Worm (Caenorhabditis elegans) whole organism, mixed stage, embryonic: ENCODE data around the gene Y57A10C.10.

ENCODE experiments used
- blmp-1 ChIP-seq: fragments of 150-350 bp; optimal IDR thresholded peaks from 2 replicates; lab custom pipeline; 2014; ENCODE audit warnings: missing biosample characterization, missing genetic modification characterization
- ceh-83 ChIP-seq: fragments of 200-800 bp; sonication (Bioruptor generic); optimal IDR thresholded peaks from 2 replicates; lab custom pipeline; 2018; ENCODE audit warnings: mild to moderate bottlenecking, missing genetic modification characterization, missing compliant biosample characterization
- elt-1 ChIP-seq: sonication (generic microtip); optimal IDR thresholded peaks from 2 replicates; lab custom pipeline; 2017; ENCODE audit warnings: missing genetic modification characterization, mild to moderate bottlenecking, missing compliant biosample characterization, antibody characterized with exemption, moderate library complexity, borderline replicate concordance; ENCODE audit not compliant: insufficient read depth
- mab-5 ChIP-seq: fragments of 150-350 bp; optimal IDR thresholded peaks from 2 replicates; lab custom pipeline; 2014; ENCODE audit warnings: missing biosample characterization, missing genetic modification characterization
- nhr-237 ChIP-seq: fragments of 150-350 bp; optimal IDR thresholded peaks from 2 replicates; lab custom pipeline; 2014; ENCODE audit warnings: missing biosample characterization, missing genetic modification characterization
- nhr-28 ChIP-seq: fragments of 150-350 bp; optimal IDR thresholded peaks from 2 replicates; lab custom pipeline; 2014; ENCODE audit warnings: missing biosample characterization, missing genetic modification characterization
- snpc-4 ChIP-seq: fragments of 150-350 bp; optimal IDR thresholded peaks from 2 replicates; lab custom pipeline; 2014; ENCODE audit warnings: missing biosample characterization, missing genetic modification characterization
- unc-62 ChIP-seq: fragments of 150-350 bp; optimal IDR thresholded peaks from 2 replicates; lab custom pipeline; 2014; ENCODE audit warnings: missing biosample characterization, missing genetic modification reagents, missing genetic modification characterization
- ztf-11 ChIP-seq: fragments of 150-350 bp; optimal IDR thresholded peaks from 2 replicates; lab custom pipeline; 2014; ENCODE audit warnings: missing biosample characterization, missing genetic modification characterization

DNA sequence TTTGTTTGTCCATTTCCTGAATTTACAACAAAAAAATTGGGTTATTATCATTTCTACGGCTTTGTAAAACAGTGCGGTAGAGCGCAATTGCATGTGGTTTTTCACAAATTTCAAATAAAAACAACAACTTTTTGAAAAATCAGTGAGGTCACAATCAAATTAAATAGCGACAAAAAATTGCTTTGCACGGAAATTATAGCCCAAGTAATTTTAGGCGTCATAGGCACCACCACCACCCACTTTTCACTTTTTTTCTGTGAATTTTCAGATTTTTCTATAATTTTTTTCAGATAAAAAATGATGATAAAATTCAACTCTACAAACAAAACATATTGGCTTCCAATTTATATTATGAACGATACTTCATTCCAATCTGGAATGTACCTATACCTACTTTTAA lies 16.2 kb upstream of the Y57A10C.10 start, which contains the start of gene sre-38:
- no peak for TF ChIP-seq ztf-11 (tag; lab: Kevin White, UChicago)
- no peak for TF ChIP-seq blmp-1
- TF ChIP-seq mab-5 (tag; lab: Kevin White, UChicago): no peak
- TF ChIP-seq snpc-4: no peak
- no peak for TF ChIP-seq nhr-237 (tag; lab: Kevin White, UChicago)
- no peak for TF ChIP-seq nhr-28 (tag; lab: Kevin White, UChicago)
- TF ChIP-seq elt-1 (tag; lab: Kevin White, UChicago): no peak
- no peak for TF ChIP-seq ceh-83
- no peak for TF ChIP-seq unc-62 (GFP tag; lab: Kevin White, UChicago)
